Fruit fly (Drosophila melanogaster) whole organism, prepupa: ENCODE results near the gene CG11737.

Experiments
- CG10669 ChIP-seq: fragments of 200-800 bp; sonication (Bioruptor generic); optimal IDR thresholded peaks from 3 replicates; lab custom pipeline; 2018; ENCODE audit warnings: missing biosample characterization, mild to moderate bottlenecking, missing genetic modification characterization, moderate library complexity
- CG6854 ChIP-seq: fragments of 200-800 bp; sonication (Bioruptor generic); optimal IDR thresholded peaks from 2 replicates; lab custom pipeline; 2017; ENCODE audit warnings: missing biosample characterization, mild to moderate bottlenecking, missing genetic modification characterization
- CG7368 ChIP-seq: fragments of 200-800 bp; sonication (Bioruptor generic); optimal IDR thresholded peaks from 3 replicates; lab custom pipeline; 2016; ENCODE audit warnings: missing biosample characterization, missing genetic modification characterization
- Hr39 ChIP-seq: fragments of 200-800 bp; sonication (Bioruptor generic); optimal IDR thresholded peaks from 2 replicates; lab custom pipeline; 2016; ENCODE audit warnings: missing biosample characterization, missing genetic modification characterization
- OdsH ChIP-seq: fragments of 200-800 bp; sonication (Bioruptor generic); optimal IDR thresholded peaks from 3 replicates; lab custom pipeline; 2016; ENCODE audit warnings: missing biosample characterization, missing genetic modification characterization
- cyc ChIP-seq: fragments of 200-800 bp; sonication (Bioruptor generic); optimal IDR thresholded peaks from 3 replicates; lab custom pipeline; 2016; ENCODE audit warnings: missing biosample characterization, missing genetic modification characterization
- dsx ChIP-seq: fragments of 200-800 bp; optimal IDR thresholded peaks from 3 replicates; lab custom pipeline; 2019; ENCODE audit warnings: missing biosample characterization, mild to moderate bottlenecking, missing genetic modification characterization, moderate library complexity; ENCODE audit not compliant: poor library complexity, severe bottlenecking

DNA sequence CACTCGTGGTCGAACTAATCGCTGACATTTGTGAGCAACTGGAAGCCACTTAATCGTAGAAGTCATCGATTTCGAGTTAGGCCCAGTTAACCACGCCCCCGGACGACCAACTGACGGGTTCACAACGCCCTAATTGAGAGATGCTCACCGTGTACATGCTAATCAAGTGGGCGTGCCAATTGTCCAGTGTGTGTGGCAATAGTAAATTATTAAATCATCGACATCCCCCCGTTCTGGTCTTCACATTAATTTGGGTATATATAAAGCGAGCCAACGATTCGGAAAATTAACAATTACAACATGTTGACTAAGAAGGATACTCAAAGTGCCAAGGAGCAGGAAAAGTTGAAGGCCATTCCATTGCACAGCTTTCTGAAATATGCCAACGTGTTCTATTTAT, 34.6 kb downstream of the CG11737 start, which contains the start of gene Or85d:
- no peak for TF ChIP-seq CG7368 (GFP tag; lab: Kevin White, UChicago)
- no peak for TF ChIP-seq CG6854 (GFP tag; lab: Kevin White, UChicago)
- no peak for TF ChIP-seq OdsH (GFP tag; lab: Kevin White, UChicago)
- TF ChIP-seq CG10669 (GFP tag; lab: Kevin White, UChicago): no peak
- no peak for TF ChIP-seq Hr39 (GFP tag; lab: Kevin White, UChicago)
- TF ChIP-seq cyc (GFP tag; lab: Kevin White, UChicago): no peak
- no peak for TF ChIP-seq dsx (GFP tag; lab: Kevin White, UChicago)
